Worm (Caenorhabditis elegans): ENCODE data around the gene R08C7.8.
A peak's percentile ranks its signal among the peaks of the same experiment; 100 is the strongest.

R08C7.8 gene

ce11 chrIV:4449843-4450242, 15.5 kb upstream of the R08C7.8 start (continued):
- TF ChIP-seq egl-18 (GFP tag; IDR thresholded peaks at IDR 0.05) = no peak
- peak; percentile 40 for TF ChIP-seq ztf-18 (tag; optimal IDR thresholded peaks at IDR 0.05)
- TF ChIP-seq mes-4 (tag; optimal IDR thresholded peaks at IDR 0.05) = peak; percentile 38
- TF ChIP-seq bed-1 (GFP tag; IDR thresholded peaks at IDR 0.05) = no peak
- no peak for TF ChIP-seq bed-2 (GFP tag; IDR thresholded peaks at IDR 0.05)
- TF ChIP-seq ama-1 (optimal IDR thresholded peaks at IDR 0.05) = peak; percentile 49
- no peak for TF ChIP-seq ama-1 (GFP tag; optimal IDR thresholded peaks at IDR 0.05)
- no peak for TF ChIP-seq T26A5.8 (tag; optimal IDR thresholded peaks at IDR 0.05)
- no peak; the same call in 1 of the 2 replicates for TF ChIP-seq attf-6 (GFP tag; IDR thresholded peaks at IDR 0.05)
- TF ChIP-seq ztf-25 (GFP tag; IDR thresholded peaks at IDR 0.05) = no peak
- TF ChIP-seq madf-10 (tag; optimal IDR thresholded peaks at IDR 0.05) = peak; percentile 64
- no peak for TF ChIP-seq chd-7 (tag; optimal IDR thresholded peaks at IDR 0.05)
- TF ChIP-seq pha-4 (tag; optimal IDR thresholded peaks at IDR 0.05) = no peak
- no peak for TF ChIP-seq madf-8 (GFP tag; conservative IDR thresholded peaks at IDR 0.05)
- peak; percentile 52 for TF ChIP-seq F52B5.7 (tag; optimal IDR thresholded peaks at IDR 0.05)
- TF ChIP-seq pbrm-1 (GFP tag; IDR thresholded peaks at IDR 0.05) = 0 out of 2 replicates have a peak, but pooled peaks have one; percentile 40
- no peak for TF ChIP-seq hlh-12 (tag; optimal IDR thresholded peaks at IDR 0.05)
- peak; percentile 51 for TF ChIP-seq F10E7.11 (tag; optimal IDR thresholded peaks at IDR 0.05)
- TF ChIP-seq lir-1 (GFP tag; conservative IDR thresholded peaks at IDR 0.05) = no peak
- peak in 1 of 3 experiments; percentile 50 for TF ChIP-seq lin-35 (GFP tag; optimal IDR thresholded peaks at IDR 0.05)
- TF ChIP-seq sea-2 (GFP tag; IDR thresholded peaks at IDR 0.05) = no peak
- peak; percentile 40; the same call in 1 of the 2 replicates for TF ChIP-seq Y79H2A.3 (GFP tag; conservative IDR thresholded peaks at IDR 0.05)
- no peak for TF ChIP-seq unc-62 (GFP tag; optimal IDR thresholded peaks at IDR 0.05)
- no peak for TF ChIP-seq ztf-3 (GFP tag; optimal IDR thresholded peaks at IDR 0.05)
- TF ChIP-seq nhr-90 (tag; optimal IDR thresholded peaks at IDR 0.05) = peak; percentile 47
- TF ChIP-seq ceh-58 (GFP tag; IDR thresholded peaks at IDR 0.05) = 0 out of 2 replicates have a peak, but pooled peaks have one; percentile 41

- TF ChIP-seq ztf-18 (tag; optimal IDR thresholded peaks at IDR 0.05) (no peak), madf-6 (GFP tag; IDR thresholded peaks at IDR 0.05) (peak; percentile 23; the same call in 1 of the 2 replicates), somi-1 (GFP tag; optimal IDR thresholded peaks at IDR 0.05) (no peak)
These were observed 15.1 kb upstream of the R08C7.8 start, which contains the start of gene R08C7.12 for ce11 chrIV:4449439-4449838. Gene R08C7.12 (plus strand): TSS chrIV:4449739.

- TF ChIP-seq Y53F4B.3 (GFP tag; IDR thresholded peaks at IDR 0.05) (no peak), ama-1 (optimal IDR thresholded peaks at IDR 0.05) (no peak), ama-1 (GFP tag; optimal IDR thresholded peaks at IDR 0.05) (no peak), ceh-27 (GFP tag; optimal IDR thresholded peaks at IDR 0.05) (no peak), bed-1 (GFP tag; IDR thresholded peaks at IDR 0.05) (no peak), rcor-1 (GFP tag; IDR thresholded peaks at IDR 0.05) (no peak), ztf-6 (GFP tag; IDR thresholded peaks at IDR 0.05) (no peak), Y79H2A.3 (GFP tag; conservative IDR thresholded peaks at IDR 0.05) (no peak), fkh-3 (tag; optimal IDR thresholded peaks at IDR 0.05) (no peak), lin-26 (GFP tag; IDR thresholded peaks at IDR 0.05) (no peak), snpc-3.4 (tag; optimal IDR thresholded peaks at IDR 0.05) (no peak), lag-1 (GFP tag; IDR thresholded peaks at IDR 0.05) (no peak), hmg-1.2 (GFP tag; IDR thresholded peaks at IDR 0.05) (no peak), ztf-26 (tag; optimal IDR thresholded peaks at IDR 0.05) (no peak), akir-1 (GFP tag; optimal IDR thresholded peaks at IDR 0.05) (no peak), madf-8 (GFP tag; conservative IDR thresholded peaks at IDR 0.05) (no peak), K11D2.4 (GFP tag; IDR thresholded peaks at IDR 0.05) (no peak), xnd-1 (tag; optimal IDR thresholded peaks at IDR 0.05) (no peak), madf-6 (GFP tag; IDR thresholded peaks at IDR 0.05) (no peak)
These were observed 14.0 kb upstream of the R08C7.8 start for ce11 chrIV:4448343-4448742.

Data from whole organism, young adult.